Worm (Caenorhabditis elegans) whole organism, L1 larva: Measurements from ENCODE around the gene K09E9.3.

ENCODE experiments used
- C04F5.9 ChIP-seq: sonication (generic microtip); optimal IDR thresholded peaks from 2 replicates; lab custom pipeline; 2016; ENCODE audit warnings: missing genetic modification characterization, missing compliant biosample characterization
- C16A3.4 ChIP-seq: fragments of 150-350 bp; optimal IDR thresholded peaks from 2 replicates; lab custom pipeline; 2014; ENCODE audit warnings: missing biosample characterization, missing genetic modification characterization
- Y116A8C.19 ChIP-seq: sonication (generic microtip); optimal IDR thresholded peaks from 2 replicates; lab custom pipeline; 2016; ENCODE audit warnings: missing compliant biosample characterization, missing genetic modification characterization, borderline replicate concordance
- alr-1 ChIP-seq: fragments of 200-800 bp; sonication (Bioruptor generic); optimal IDR thresholded peaks from 2 replicates; lab custom pipeline; 2018; ENCODE audit warnings: borderline replicate concordance, mild to moderate bottlenecking, missing genetic modification characterization, missing compliant biosample characterization
- ama-1 ChIP-seq: fragments of 150-350 bp; optimal IDR thresholded peaks from 2 replicates; lab custom pipeline; 2014
- blmp-1 ChIP-seq: fragments of 150-350 bp; optimal IDR thresholded peaks from 2 replicates; lab custom pipeline; 2014; ENCODE audit warnings: missing biosample characterization, missing genetic modification characterization
- ceh-63 ChIP-seq: fragments of 200-800 bp; sonication (Bioruptor generic); optimal IDR thresholded peaks from 2 replicates; lab custom pipeline; 2018; ENCODE audit warnings: mild to moderate bottlenecking, missing genetic modification characterization, missing compliant biosample characterization
- ceh-8 ChIP-seq: fragments of 200-800 bp; sonication (Bioruptor generic); optimal IDR thresholded peaks from 2 replicates; lab custom pipeline; 2018; ENCODE audit warnings: mild to moderate bottlenecking, missing genetic modification characterization, moderate library complexity, missing compliant biosample characterization
- ceh-82 ChIP-seq, 3 experiments: fragments of 150-350 bp in 1 of 3; sonication (generic microtip) in 2 of 3; optimal IDR thresholded peaks; 2 replicates each; lab custom pipeline; 2014 to 2017; ENCODE audit warnings: missing biosample characterization in 3 of 3, missing genetic modification characterization in 3 of 3
- ces-1 ChIP-seq: fragments of 150-350 bp; optimal IDR thresholded peaks from 2 replicates; lab custom pipeline; 2014; ENCODE audit warnings: missing biosample characterization, missing genetic modification reagents, missing genetic modification characterization
- dpl-1 ChIP-seq, 3 experiments: fragments of 150-350 bp in 2 of 3; sonication (generic microtip) in 1 of 3; optimal IDR thresholded peaks; 2 replicates each; lab custom pipeline; 2014 to 2017; ENCODE audit warnings: missing biosample characterization in 3 of 3, missing genetic modification characterization in 3 of 3, missing genetic modification reagents in 3 of 3
- dsc-1 ChIP-seq: sonication (generic microtip); optimal IDR thresholded peaks from 2 replicates; lab custom pipeline; 2016; ENCODE audit warnings: mild to moderate bottlenecking, missing genetic modification characterization, missing compliant biosample characterization
- efl-1 ChIP-seq, 4 experiments: fragments of 150-350 bp; optimal IDR thresholded peaks in 3 of 4; peaks in 1 of 4; 1 replicate in 1 of 4; 2 replicates in 3 of 4; lab custom pipeline; 2014; ENCODE audit warnings: missing biosample characterization in 2 of 4, missing genetic modification characterization in 2 of 4, missing genetic modification reagents in 2 of 4
- efl-3 ChIP-seq: fragments of 200-800 bp; sonication (Bioruptor generic); optimal IDR thresholded peaks from 2 replicates; lab custom pipeline; 2018; ENCODE audit warnings: mild to moderate bottlenecking, missing genetic modification characterization, missing compliant biosample characterization
- egl-13 ChIP-seq: sonication (generic microtip); optimal IDR thresholded peaks from 2 replicates; lab custom pipeline; 2016; ENCODE audit warnings: missing genotype, missing genetic modification reagents, missing genetic modification characterization, missing compliant biosample characterization
- elt-3 ChIP-seq, 6 experiments: fragments of 150-350 bp in 1 of 6; sonication (generic microtip); optimal IDR thresholded peaks; 2 replicates each; lab custom pipeline; 2017 to 2018; ENCODE audit warnings: missing biosample characterization in 6 of 6, missing genetic modification characterization in 6 of 6, inconsistent platforms in 1 of 6
- ets-5 ChIP-seq: fragments of 200-800 bp; sonication (Bioruptor generic); IDR thresholded peaks from 2 replicates; pipeline ENCODE4 v1.3.6; 2022; ENCODE audit warnings: missing genetic modification characterization, missing compliant biosample characterization
- fkh-8 ChIP-seq: sonication (generic microtip); optimal IDR thresholded peaks from 2 replicates; lab custom pipeline; 2016; ENCODE audit warnings: mild to moderate bottlenecking, missing genetic modification characterization, missing compliant biosample characterization
- grh-1 ChIP-seq: fragments of 200-800 bp; sonication (Bioruptor generic); IDR thresholded peaks from 2 replicates; pipeline ENCODE4 v1.3.6; 2022; ENCODE audit warnings: missing genetic modification reagents, missing genetic modification characterization, missing compliant biosample characterization
- jun-1 ChIP-seq: fragments of 150-350 bp; optimal IDR thresholded peaks from 2 replicates; lab custom pipeline; 2014; ENCODE audit warnings: missing biosample characterization, missing genetic modification reagents, missing genetic modification characterization
- lin-13 ChIP-seq: fragments of 150-350 bp; optimal IDR thresholded peaks from 2 replicates; lab custom pipeline; 2014; ENCODE audit warnings: missing biosample characterization, missing genetic modification reagents, missing genetic modification characterization
- lin-14 ChIP-seq: fragments of 200-800 bp; sonication (Bioruptor generic); optimal IDR thresholded peaks from 2 replicates; lab custom pipeline; 2018; ENCODE audit warnings: mild to moderate bottlenecking, missing genetic modification characterization, moderate library complexity, missing compliant biosample characterization
- lin-15B ChIP-seq: fragments of 150-350 bp; sonication (generic microtip); optimal IDR thresholded peaks from 3 replicates; lab custom pipeline; 2014; ENCODE audit warnings: missing biosample characterization, missing genetic modification characterization
- lin-35 ChIP-seq, 2 experiments: fragments of 150-350 bp; optimal IDR thresholded peaks; 2 replicates each; lab custom pipeline; 2014; ENCODE audit warnings: missing biosample characterization in 2 of 2, missing genetic modification characterization in 2 of 2, missing genetic modification reagents in 2 of 2
- lir-3 ChIP-seq: sonication (generic microtip); optimal IDR thresholded peaks from 2 replicates; lab custom pipeline; 2016; ENCODE audit warnings: mild to moderate bottlenecking, missing genetic modification characterization, moderate library complexity, missing compliant biosample characterization; ENCODE audit not compliant: poor library complexity
- lsy-2 ChIP-seq, 2 experiments: fragments of 150-350 bp; optimal IDR thresholded peaks; 2 replicates each; lab custom pipeline; 2014; ENCODE audit warnings: missing biosample characterization in 2 of 2, missing genetic modification characterization in 2 of 2
- mab-9 ChIP-seq: fragments of 200-800 bp; sonication (Bioruptor generic); IDR thresholded peaks from 2 replicates; pipeline ENCODE4 v1.3.6; 2022; ENCODE audit warnings: missing genetic modification reagents, missing genetic modification characterization, missing compliant biosample characterization
- mdl-1 ChIP-seq, 2 experiments: fragments of 150-350 bp; optimal IDR thresholded peaks; 2 replicates each; lab custom pipeline; 2014 to 2017; ENCODE audit warnings: missing biosample characterization in 2 of 2, missing genetic modification characterization in 2 of 2, inconsistent platforms in 1 of 2
- mep-1 ChIP-seq: fragments of 150-350 bp; optimal IDR thresholded peaks from 2 replicates; lab custom pipeline; 2014; ENCODE audit warnings: missing biosample characterization, missing genetic modification characterization
- nhr-11 ChIP-seq: fragments of 150-350 bp; optimal IDR thresholded peaks from 2 replicates; lab custom pipeline; 2014; ENCODE audit warnings: missing biosample characterization, missing genetic modification characterization
- nhr-12 ChIP-seq: sonication (generic microtip); optimal IDR thresholded peaks from 2 replicates; lab custom pipeline; 2017; ENCODE audit warnings: missing biosample characterization, missing genetic modification characterization
- nhr-19 ChIP-seq: fragments of 200-800 bp; sonication (Bioruptor generic); conservative IDR thresholded peaks from 2 replicates; pipeline ENCODE4 v1.3.6; 2022; ENCODE audit warnings: missing genetic modification characterization, missing compliant biosample characterization
- nhr-237 ChIP-seq: fragments of 150-350 bp; optimal IDR thresholded peaks from 2 replicates; lab custom pipeline; 2014; ENCODE audit warnings: missing biosample characterization, missing genetic modification characterization
- nhr-28 ChIP-seq: fragments of 150-350 bp; optimal IDR thresholded peaks from 2 replicates; lab custom pipeline; 2014; ENCODE audit warnings: missing biosample characterization, missing genetic modification characterization
- nhr-47 ChIP-seq: sonication (generic microtip); optimal IDR thresholded peaks from 2 replicates; lab custom pipeline; 2016; ENCODE audit warnings: mild to moderate bottlenecking, missing genetic modification characterization, moderate library complexity, missing compliant biosample characterization
- nhr-71 ChIP-seq: sonication (generic microtip); optimal IDR thresholded peaks from 2 replicates; lab custom pipeline; 2016; ENCODE audit warnings: mild to moderate bottlenecking, missing genetic modification characterization, moderate library complexity, missing compliant biosample characterization
- nhr-77 ChIP-seq: fragments of 150-350 bp; optimal IDR thresholded peaks from 2 replicates; lab custom pipeline; 2014; ENCODE audit warnings: missing biosample characterization, missing genetic modification characterization
- nhr-84 ChIP-seq: sonication (generic microtip); optimal IDR thresholded peaks from 2 replicates; lab custom pipeline; 2017; ENCODE audit warnings: missing biosample characterization, missing genetic modification characterization
- pax-3 ChIP-seq: fragments of 200-800 bp; sonication (Bioruptor generic); optimal IDR thresholded peaks from 2 replicates; lab custom pipeline; 2018; ENCODE audit warnings: mild to moderate bottlenecking, missing genetic modification characterization, moderate library complexity, missing compliant biosample characterization
- pqm-1 ChIP-seq: sonication (generic microtip); optimal IDR thresholded peaks from 3 replicates; lab custom pipeline; 2017; ENCODE audit warnings: missing biosample characterization, missing genetic modification characterization
- skn-1 ChIP-seq: fragments of 150-350 bp; optimal IDR thresholded peaks from 2 replicates; lab custom pipeline; 2014; ENCODE audit warnings: missing biosample characterization, missing genetic modification characterization
- snpc-4 ChIP-seq: fragments of 150-350 bp; optimal IDR thresholded peaks from 2 replicates; lab custom pipeline; 2014; ENCODE audit warnings: missing biosample characterization, missing genetic modification characterization
- snu-23 ChIP-seq: sonication (generic microtip); optimal IDR thresholded peaks from 2 replicates; lab custom pipeline; 2016; ENCODE audit warnings: missing genetic modification characterization, missing compliant biosample characterization
- sup-37 ChIP-seq: fragments of 200-800 bp; sonication (Bioruptor generic); optimal IDR thresholded peaks from 2 replicates; lab custom pipeline; 2018; ENCODE audit warnings: mild to moderate bottlenecking, missing genetic modification characterization, missing compliant biosample characterization
- swsn-7 ChIP-seq: sonication (generic microtip); optimal IDR thresholded peaks from 2 replicates; lab custom pipeline; 2016; ENCODE audit warnings: missing genetic modification characterization, missing compliant biosample characterization
- tlp-1 ChIP-seq: fragments of 150-350 bp; optimal IDR thresholded peaks from 2 replicates; lab custom pipeline; 2014; ENCODE audit warnings: missing biosample characterization, missing genetic modification characterization
- unc-30 ChIP-seq: sonication (generic microtip); optimal IDR thresholded peaks from 2 replicates; lab custom pipeline; 2017; ENCODE audit warnings: missing biosample characterization, missing genetic modification characterization
- unc-98 ChIP-seq: fragments of 200-800 bp; sonication (Bioruptor generic); IDR thresholded peaks from 2 replicates; pipeline ENCODE4 v1.3.6; 2022; ENCODE audit warnings: missing genetic modification characterization, missing compliant biosample characterization
- xbp-1 ChIP-seq: sonication (generic microtip); optimal IDR thresholded peaks from 2 replicates; lab custom pipeline; 2016; ENCODE audit warnings: missing genetic modification characterization, missing compliant biosample characterization
- zag-1 ChIP-seq: fragments of 150-350 bp; optimal IDR thresholded peaks from 2 replicates; lab custom pipeline; 2014; ENCODE audit warnings: missing biosample characterization, missing genetic modification characterization

The K09E9.3 gene

ce11 chrX:15617168-15617567 is 3.6 kb upstream of the K09E9.3 start:
- TF ChIP-seq ceh-82 (tag; optimal IDR thresholded peaks at IDR 0.05; lab: Kevin White, UChicago) (peak in 2 of 3 experiments; percentile 4 to 46), lsy-2 (tag; optimal IDR thresholded peaks at IDR 0.05; lab: Kevin White, UChicago) (peak in 1 of 2 experiments; percentile 36), nhr-47 (tag; lab: Kevin White, UChicago) (peak; percentile 41), unc-30 (tag; lab: Kevin White, UChicago) (no peak), unc-98 (GFP tag; lab: Robert Waterston, UW) (no peak), mab-9 (GFP tag; lab: Robert Waterston, UW) (no peak), C04F5.9 (tag; lab: Kevin White, UChicago) (no peak), skn-1 (tag; lab: Kevin White, UChicago) (peak; percentile 58), ceh-63 (GFP tag; lab: Kevin White, UChicago) (no peak), snpc-4 (tag; lab: Kevin White, UChicago) (no peak), swsn-7 (peak; percentile 15), mep-1 (tag; lab: Kevin White, UChicago) (peak; percentile 29), lin-15B (tag; lab: Kevin White, UChicago) (no peak), sup-37 (GFP tag; lab: Kevin White, UChicago) (no peak), dsc-1 (tag; lab: Kevin White, UChicago) (peak; percentile 41), dpl-1 (GFP tag; optimal IDR thresholded peaks at IDR 0.05; lab: Kevin White, UChicago) (no peak), nhr-84 (tag; lab: Kevin White, UChicago) (no peak), snu-23 (GFP tag; lab: Kevin White, UChicago) (peak; percentile 16), ceh-8 (GFP tag; lab: Kevin White, UChicago) (no peak), lin-14 (GFP tag; lab: Kevin White, UChicago) (peak; percentile 64), elt-3 (tag; optimal IDR thresholded peaks at IDR 0.05; lab: Kevin White, UChicago) (no peak), blmp-1 (tag; lab: Kevin White, UChicago) (no peak), ets-5 (GFP tag; lab: Robert Waterston, UW) (no peak), pax-3 (no peak), ama-1 (lab: Kevin White, UChicago) (no peak), Y116A8C.19 (tag; lab: Kevin White, UChicago) (no peak), nhr-11 (tag; lab: Kevin White, UChicago) (no peak), grh-1 (GFP tag; lab: Robert Waterston, UW) (no peak), nhr-71 (tag; lab: Kevin White, UChicago) (peak; percentile 49), fkh-8 (tag; lab: Kevin White, UChicago) (peak; percentile 44), pqm-1 (tag; lab: Kevin White, UChicago) (no peak), efl-1 (optimal IDR thresholded peaks at IDR 0.05; lab: Kevin White, UChicago) (peak in 1 of 2 experiments; percentile 21), efl-1 (GFP tag; optimal IDR thresholded peaks at IDR 0.05 in 1 of 2; lab: Kevin White, UChicago) (no peak), mdl-1 (tag; optimal IDR thresholded peaks at IDR 0.05; lab: Kevin White, UChicago) (no peak)

ce11 chrX:15616443-15616842 is 2.8 kb upstream of the K09E9.3 start, which contains the start of gene ergi-3:
ergi-3 (minus strand) TSS chrX:15616753.
- TF ChIP-seq swsn-7, result peak; percentile 56
- no peak for TF ChIP-seq ces-1
- TF ChIP-seq efl-3 (GFP tag; lab: Kevin White, UChicago), result no peak
- TF ChIP-seq lin-15B (tag; lab: Kevin White, UChicago), result peak; percentile 58
- peak; percentile 34 to 51 for TF ChIP-seq efl-1 (optimal IDR thresholded peaks at IDR 0.05; lab: Kevin White, UChicago)
- TF ChIP-seq efl-1 (GFP tag; optimal IDR thresholded peaks at IDR 0.05 in 1 of 2; lab: Kevin White, UChicago), result peak; percentile 9 to 77
- TF ChIP-seq C16A3.4 (tag; lab: Kevin White, UChicago), result peak; percentile 73
- no peak for TF ChIP-seq nhr-12
- TF ChIP-seq C04F5.9 (tag; lab: Kevin White, UChicago), result no peak
- TF ChIP-seq nhr-47 (tag; lab: Kevin White, UChicago), result peak; percentile 54
- peak; percentile 69 for TF ChIP-seq xbp-1 (tag; lab: Kevin White, UChicago)
- no peak for TF ChIP-seq alr-1 (tag; lab: Kevin White, UChicago)
- 0 out of 2 replicates have a peak, but pooled peaks have one; percentile 16 for TF ChIP-seq nhr-19
- peak; percentile 27 for TF ChIP-seq lin-13 (GFP tag; lab: Kevin White, UChicago)
- TF ChIP-seq zag-1 (tag; lab: Kevin White, UChicago), result peak; percentile 12
- TF ChIP-seq lin-35 (GFP tag; optimal IDR thresholded peaks at IDR 0.05; lab: Kevin White, UChicago), result peak; percentile 49 to 78
- peak; percentile 86 for TF ChIP-seq mep-1 (tag; lab: Kevin White, UChicago)
- TF ChIP-seq nhr-28, result no peak
- no peak for TF ChIP-seq tlp-1 (tag; lab: Kevin White, UChicago)
- peak; percentile 12 for TF ChIP-seq nhr-77 (tag; lab: Kevin White, UChicago)
- no peak for TF ChIP-seq lir-3 (tag; lab: Kevin White, UChicago)
- TF ChIP-seq egl-13 (tag; lab: Kevin White, UChicago), result no peak
- TF ChIP-seq mdl-1 (tag; optimal IDR thresholded peaks at IDR 0.05; lab: Kevin White, UChicago), result peak in 1 of 2 experiments; percentile 60
- TF ChIP-seq fkh-8 (tag; lab: Kevin White, UChicago), result peak; percentile 15
- peak; percentile 5 for TF ChIP-seq jun-1
- TF ChIP-seq nhr-237, result no peak
